Worm (Caenorhabditis elegans) whole organism, L1 larva: Measurements from ENCODE around the gene adss-1.

Experiments
- F16B12.6 ChIP-seq: fragments of 150-350 bp; optimal IDR thresholded peaks from 2 replicates; lab custom pipeline; 2014; ENCODE audit warnings: missing biosample characterization, missing genetic modification characterization
- Y116A8C.19 ChIP-seq: sonication (generic microtip); optimal IDR thresholded peaks from 2 replicates; lab custom pipeline; 2016; ENCODE audit warnings: missing compliant biosample characterization, missing genetic modification characterization, borderline replicate concordance
- aha-1 ChIP-seq: fragments of 150-350 bp; optimal IDR thresholded peaks from 2 replicates; lab custom pipeline; 2014; ENCODE audit warnings: missing biosample characterization, missing genetic modification characterization
- alr-1 ChIP-seq: fragments of 200-800 bp; sonication (Bioruptor generic); optimal IDR thresholded peaks from 2 replicates; lab custom pipeline; 2018; ENCODE audit warnings: borderline replicate concordance, mild to moderate bottlenecking, missing genetic modification characterization, missing compliant biosample characterization
- aly-2 ChIP-seq: fragments of 150-350 bp; optimal IDR thresholded peaks from 2 replicates; lab custom pipeline; 2014; ENCODE audit warnings: missing biosample characterization, missing genetic modification characterization
- ceh-88 ChIP-seq: fragments of 200-800 bp; sonication (Bioruptor generic); IDR thresholded peaks from 2 replicates; pipeline ENCODE4 v1.3.6; 2022; ENCODE audit warnings: missing genetic modification characterization, missing compliant biosample characterization
- ceh-90 ChIP-seq: sonication (generic microtip); optimal IDR thresholded peaks from 2 replicates; lab custom pipeline; 2016; ENCODE audit warnings: missing genetic modification characterization, missing compliant biosample characterization
- ces-1 ChIP-seq: fragments of 150-350 bp; optimal IDR thresholded peaks from 2 replicates; lab custom pipeline; 2014; ENCODE audit warnings: missing biosample characterization, missing genetic modification reagents, missing genetic modification characterization
- dpl-1 ChIP-seq, 3 experiments: fragments of 150-350 bp in 2 of 3; sonication (generic microtip) in 1 of 3; optimal IDR thresholded peaks; 2 replicates each; lab custom pipeline; 2014 to 2017; ENCODE audit warnings: missing biosample characterization in 3 of 3, missing genetic modification characterization in 3 of 3, missing genetic modification reagents in 3 of 3
- efl-1 ChIP-seq, 4 experiments: fragments of 150-350 bp; optimal IDR thresholded peaks in 3 of 4; peaks in 1 of 4; 1 replicate in 1 of 4; 2 replicates in 3 of 4; lab custom pipeline; 2014; ENCODE audit warnings: missing biosample characterization in 2 of 4, missing genetic modification characterization in 2 of 4, missing genetic modification reagents in 2 of 4
- elt-2 ChIP-seq: sonication (generic microtip); optimal IDR thresholded peaks from 2 replicates; lab custom pipeline; 2016; ENCODE audit warnings: missing genetic modification characterization, mild to moderate bottlenecking, inconsistent platforms, missing compliant biosample characterization, missing genetic modification reagents
- fkh-8 ChIP-seq: sonication (generic microtip); optimal IDR thresholded peaks from 2 replicates; lab custom pipeline; 2016; ENCODE audit warnings: mild to moderate bottlenecking, missing genetic modification characterization, missing compliant biosample characterization
- grh-1 ChIP-seq: fragments of 200-800 bp; sonication (Bioruptor generic); IDR thresholded peaks from 2 replicates; pipeline ENCODE4 v1.3.6; 2022; ENCODE audit warnings: missing genetic modification reagents, missing genetic modification characterization, missing compliant biosample characterization
- hlh-17 ChIP-seq: fragments of 200-800 bp; sonication (Bioruptor generic); optimal IDR thresholded peaks from 2 replicates; lab custom pipeline; 2018; ENCODE audit warnings: missing genetic modification characterization, mild to moderate bottlenecking, missing compliant biosample characterization, moderate library complexity, borderline replicate concordance
- irx-1 ChIP-seq: sonication (generic microtip); optimal IDR thresholded peaks from 2 replicates; lab custom pipeline; 2016; ENCODE audit warnings: missing genetic modification characterization, missing compliant biosample characterization
- lin-39 ChIP-seq: fragments of 150-350 bp; optimal IDR thresholded peaks from 2 replicates; lab custom pipeline; 2014; ENCODE audit warnings: missing biosample characterization, missing genetic modification reagents, missing genetic modification characterization
- lir-3 ChIP-seq: sonication (generic microtip); optimal IDR thresholded peaks from 2 replicates; lab custom pipeline; 2016; ENCODE audit warnings: mild to moderate bottlenecking, missing genetic modification characterization, moderate library complexity, missing compliant biosample characterization; ENCODE audit not compliant: poor library complexity
- lsy-2 ChIP-seq, 2 experiments: fragments of 150-350 bp; optimal IDR thresholded peaks; 2 replicates each; lab custom pipeline; 2014; ENCODE audit warnings: missing biosample characterization in 2 of 2, missing genetic modification characterization in 2 of 2
- mab-9 ChIP-seq: fragments of 200-800 bp; sonication (Bioruptor generic); IDR thresholded peaks from 2 replicates; pipeline ENCODE4 v1.3.6; 2022; ENCODE audit warnings: missing genetic modification reagents, missing genetic modification characterization, missing compliant biosample characterization
- mep-1 ChIP-seq: fragments of 150-350 bp; optimal IDR thresholded peaks from 2 replicates; lab custom pipeline; 2014; ENCODE audit warnings: missing biosample characterization, missing genetic modification characterization
- nhr-12 ChIP-seq: sonication (generic microtip); optimal IDR thresholded peaks from 2 replicates; lab custom pipeline; 2017; ENCODE audit warnings: missing biosample characterization, missing genetic modification characterization
- nhr-19 ChIP-seq: fragments of 200-800 bp; sonication (Bioruptor generic); conservative IDR thresholded peaks from 2 replicates; pipeline ENCODE4 v1.3.6; 2022; ENCODE audit warnings: missing genetic modification characterization, missing compliant biosample characterization
- nhr-47 ChIP-seq: sonication (generic microtip); optimal IDR thresholded peaks from 2 replicates; lab custom pipeline; 2016; ENCODE audit warnings: mild to moderate bottlenecking, missing genetic modification characterization, moderate library complexity, missing compliant biosample characterization
- nhr-71 ChIP-seq: sonication (generic microtip); optimal IDR thresholded peaks from 2 replicates; lab custom pipeline; 2016; ENCODE audit warnings: mild to moderate bottlenecking, missing genetic modification characterization, moderate library complexity, missing compliant biosample characterization
- nhr-76 ChIP-seq: sonication (generic microtip); optimal IDR thresholded peaks from 2 replicates; lab custom pipeline; 2017; ENCODE audit warnings: missing biosample characterization, missing genetic modification characterization
- nhr-77 ChIP-seq: fragments of 150-350 bp; optimal IDR thresholded peaks from 2 replicates; lab custom pipeline; 2014; ENCODE audit warnings: missing biosample characterization, missing genetic modification characterization
- nhr-84 ChIP-seq: sonication (generic microtip); optimal IDR thresholded peaks from 2 replicates; lab custom pipeline; 2017; ENCODE audit warnings: missing biosample characterization, missing genetic modification characterization
- nhr-90 ChIP-seq: sonication (generic microtip); optimal IDR thresholded peaks from 2 replicates; lab custom pipeline; 2016; ENCODE audit warnings: mild to moderate bottlenecking, missing genetic modification characterization, missing compliant biosample characterization; ENCODE audit not compliant: poor library complexity
- pag-3 ChIP-seq: sonication (generic microtip); optimal IDR thresholded peaks from 2 replicates; lab custom pipeline; 2017; ENCODE audit warnings: missing genetic modification characterization, mild to moderate bottlenecking, missing compliant biosample characterization, antibody characterized with exemption, borderline replicate concordance; ENCODE audit not compliant: insufficient read depth
- rnt-1 ChIP-seq: sonication (generic microtip); optimal IDR thresholded peaks from 2 replicates; lab custom pipeline; 2016; ENCODE audit warnings: mild to moderate bottlenecking, missing genetic modification characterization, moderate library complexity, missing compliant biosample characterization
- snpc-4 ChIP-seq: fragments of 150-350 bp; optimal IDR thresholded peaks from 2 replicates; lab custom pipeline; 2014; ENCODE audit warnings: missing biosample characterization, missing genetic modification characterization
- sox-4 ChIP-seq: sonication (generic microtip); optimal IDR thresholded peaks from 2 replicates; lab custom pipeline; 2016; ENCODE audit warnings: missing genetic modification characterization, missing compliant biosample characterization
- sptf-1 ChIP-seq: fragments of 150-350 bp; optimal IDR thresholded peaks from 2 replicates; lab custom pipeline; 2014; ENCODE audit warnings: missing biosample characterization, missing genetic modification characterization
- sup-37 ChIP-seq: fragments of 200-800 bp; sonication (Bioruptor generic); optimal IDR thresholded peaks from 2 replicates; lab custom pipeline; 2018; ENCODE audit warnings: mild to moderate bottlenecking, missing genetic modification characterization, missing compliant biosample characterization
- swsn-7 ChIP-seq: sonication (generic microtip); optimal IDR thresholded peaks from 2 replicates; lab custom pipeline; 2016; ENCODE audit warnings: missing genetic modification characterization, missing compliant biosample characterization
- tbx-2 ChIP-seq: sonication (generic microtip); optimal IDR thresholded peaks from 2 replicates; lab custom pipeline; 2016; ENCODE audit warnings: missing genetic modification characterization, missing compliant biosample characterization
- tlp-1 ChIP-seq: fragments of 150-350 bp; optimal IDR thresholded peaks from 2 replicates; lab custom pipeline; 2014; ENCODE audit warnings: missing biosample characterization, missing genetic modification characterization
- unc-130 ChIP-seq: fragments of 150-350 bp; optimal IDR thresholded peaks from 2 replicates; lab custom pipeline; 2017; ENCODE audit warnings: missing biosample characterization, missing genetic modification characterization, inconsistent platforms
- unc-30 ChIP-seq: sonication (generic microtip); optimal IDR thresholded peaks from 2 replicates; lab custom pipeline; 2017; ENCODE audit warnings: missing biosample characterization, missing genetic modification characterization
- unc-98 ChIP-seq: fragments of 200-800 bp; sonication (Bioruptor generic); IDR thresholded peaks from 2 replicates; pipeline ENCODE4 v1.3.6; 2022; ENCODE audit warnings: missing genetic modification characterization, missing compliant biosample characterization
- vab-15 ChIP-seq: sonication (generic microtip); optimal IDR thresholded peaks from 2 replicates; lab custom pipeline; 2017; ENCODE audit warnings: missing genotype, mild to moderate bottlenecking, missing genetic modification characterization, missing compliant biosample characterization
- zip-4 ChIP-seq: fragments of 200-800 bp; sonication (Bioruptor generic); optimal IDR thresholded peaks from 2 replicates; lab custom pipeline; 2018; ENCODE audit warnings: mild to moderate bottlenecking, missing genetic modification characterization, moderate library complexity, missing compliant biosample characterization
- ztf-11 ChIP-seq, 2 experiments: sonication (generic microtip); optimal IDR thresholded peaks; 2 replicates each; lab custom pipeline; 2016 to 2017; ENCODE audit warnings: missing genetic modification characterization in 2 of 2, missing biosample characterization in 1 of 2, missing compliant biosample characterization in 1 of 2

The adss-1 gene

DNA sequence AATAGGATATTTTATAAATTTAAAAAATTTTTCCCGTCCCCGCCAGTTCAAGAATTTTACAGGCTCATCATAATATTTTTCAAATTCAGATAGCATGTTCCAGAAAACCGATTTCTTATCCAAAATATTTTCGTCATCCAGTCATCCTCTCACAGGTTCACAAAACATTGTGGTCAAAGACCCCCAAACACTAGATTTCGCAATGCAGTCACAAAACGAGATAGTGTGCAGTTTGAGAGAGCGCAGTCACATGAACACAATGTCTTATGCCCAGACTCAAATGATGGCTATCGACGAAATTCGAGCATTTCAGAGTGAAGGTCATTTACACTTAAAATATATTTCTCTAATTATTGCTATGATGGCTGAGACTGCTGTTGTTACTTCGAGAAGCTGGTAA, 21.4 kb upstream of the adss-1 start, which contains the start of gene abhd-5.2 (continued):
- TF ChIP-seq nhr-84 (peak; percentile 93), efl-1 (optimal IDR thresholded peaks at IDR 0.05; lab: Kevin White, UChicago) (peak; percentile 55 to 60), efl-1 (GFP tag; optimal IDR thresholded peaks at IDR 0.05 in 1 of 2; lab: Kevin White, UChicago) (peak in 1 of 2 experiments; percentile 50), zip-4 (GFP tag; lab: Kevin White, UChicago) (peak; percentile 97), aly-2 (tag; lab: Kevin White, UChicago) (no peak), lir-3 (tag; lab: Kevin White, UChicago) (no peak), mab-9 (GFP tag; lab: Robert Waterston, UW) (no peak), nhr-19 (GFP tag; lab: Robert Waterston, UW) (no peak; the same call in 1 of the 2 replicates), Y116A8C.19 (tag; lab: Kevin White, UChicago) (no peak), unc-98 (GFP tag; lab: Robert Waterston, UW) (no peak), grh-1 (no peak), F16B12.6 (tag; lab: Kevin White, UChicago) (peak; percentile 12), nhr-90 (tag; lab: Kevin White, UChicago) (peak; percentile 21), irx-1 (tag; lab: Kevin White, UChicago) (no peak), unc-130 (tag; lab: Kevin White, UChicago) (peak; percentile 14), vab-15 (no peak), alr-1 (no peak), ztf-11 (tag; optimal IDR thresholded peaks at IDR 0.05; lab: Kevin White, UChicago) (no peak), lin-39 (tag; lab: Kevin White, UChicago) (no peak), nhr-47 (tag; lab: Kevin White, UChicago) (peak; percentile 50), rnt-1 (tag; lab: Kevin White, UChicago) (peak; percentile 53), nhr-71 (peak; percentile 79), nhr-76 (tag; lab: Kevin White, UChicago) (no peak), tlp-1 (tag; lab: Kevin White, UChicago) (no peak), nhr-12 (tag; lab: Kevin White, UChicago) (no peak), nhr-77 (no peak), fkh-8 (peak; percentile 57), swsn-7 (tag; lab: Kevin White, UChicago) (peak; percentile 32), elt-2 (tag; lab: Kevin White, UChicago) (no peak), ceh-88 (GFP tag; lab: Robert Waterston, UW) (no peak), ces-1 (no peak), snpc-4 (peak; percentile 20), ceh-90 (tag; lab: Kevin White, UChicago) (no peak), tbx-2 (tag; lab: Kevin White, UChicago) (peak; percentile 35), mep-1 (tag; lab: Kevin White, UChicago) (peak; percentile 70), sptf-1 (tag; lab: Kevin White, UChicago) (no peak), dpl-1 (GFP tag; optimal IDR thresholded peaks at IDR 0.05; lab: Kevin White, UChicago) (peak; percentile 35 to 52 (median 38)), sox-4 (tag; lab: Kevin White, UChicago) (no peak), sup-37 (GFP tag; lab: Kevin White, UChicago) (no peak), aha-1 (tag; lab: Kevin White, UChicago) (no peak), unc-30 (no peak), hlh-17 (GFP tag; lab: Kevin White, UChicago) (no peak), pag-3 (tag; lab: Kevin White, UChicago) (no peak), lsy-2 (tag; optimal IDR thresholded peaks at IDR 0.05; lab: Kevin White, UChicago) (peak; percentile 39 to 55)
- TF ChIP-seq, all 84 proteins: peak for 34
